Fruit fly (Drosophila melanogaster): Measurements from ENCODE around the gene Sras.

The Sras gene

dm6 chr3L:5603860-5604415 lies 40.4 kb downstream of the Sras start, which contains the start of gene TM9SF3 (continued):
- TF ChIP-seq CG5180 (GFP tag; optimal IDR thresholded peaks at IDR 0.05) (no peak), CG16779 (GFP tag; IDR thresholded peaks at IDR 0.05) (no peak), CG11085 (GFP tag; IDR thresholded peaks at IDR 0.05) (no peak), BEAF-32 (GFP tag; optimal IDR thresholded peaks at IDR 0.05) (peak; percentile 95), gem (tag; optimal IDR thresholded peaks at IDR 0.05) (no peak), exex (tag; optimal IDR thresholded peaks at IDR 0.05) (no peak), btn (GFP tag; optimal IDR thresholded peaks at IDR 0.05) (no peak), vnd (GFP tag; IDR thresholded peaks at IDR 0.05; ENCODE audit: partially characterized antibody) (peak; percentile 90), CG7357 (GFP tag; IDR thresholded peaks at IDR 0.05) (no peak), Scr (GFP tag; IDR thresholded peaks at IDR 0.05; ENCODE audit: partially characterized antibody) (peak; percentile 92), CG11504 (tag; optimal IDR thresholded peaks at IDR 0.05) (no peak), CG17829 (tag; optimal IDR thresholded peaks at IDR 0.05) (peak; percentile 21), CG8944 (GFP tag; optimal IDR thresholded peaks at IDR 0.05) (no peak), org-1 (GFP tag; optimal IDR thresholded peaks at IDR 0.05) (no peak), bsh (GFP tag; optimal IDR thresholded peaks at IDR 0.05) (peak in 1 of 2 experiments; percentile 8), zen2 (GFP tag; IDR thresholded peaks at IDR 0.05; ENCODE audit: partially characterized antibody) (peak; percentile 81), Gug (GFP tag; IDR thresholded peaks at IDR 0.05) (0 out of 4 replicates have a peak, but pooled peaks have one; percentile 9), HmgZ (tag; optimal IDR thresholded peaks at IDR 0.05) (no peak), CG17912 (GFP tag; optimal IDR thresholded peaks at IDR 0.05) (no peak), Deaf1 (tag; optimal IDR thresholded peaks at IDR 0.05) (no peak), CG12299 (tag; optimal IDR thresholded peaks at IDR 0.05) (no peak), CG10267 (tag; optimal IDR thresholded peaks at IDR 0.05) (peak; percentile 24), CG15514 (GFP tag; optimal IDR thresholded peaks at IDR 0.05) (peak; percentile 30), CG1529 (GFP tag; optimal IDR thresholded peaks at IDR 0.05) (no peak), CG11456 (GFP tag; IDR thresholded peaks at IDR 0.05) (no peak), bbx (GFP tag; IDR thresholded peaks at IDR 0.05; ENCODE audit: partially characterized antibody) (peak; percentile 84), Bgb (GFP tag; IDR thresholded peaks at IDR 0.05; ENCODE audit: partially characterized antibody) (peak; percentile 81), MBD-R2 (GFP tag; IDR thresholded peaks at IDR 0.05) (peak; percentile 69), CG1024 (GFP tag; IDR thresholded peaks at IDR 0.05) (no peak), odd (GFP tag; optimal IDR thresholded peaks at IDR 0.05) (no peak), ems (GFP tag; optimal IDR thresholded peaks at IDR 0.05) (peak; percentile 25), fru (optimal IDR thresholded peaks at IDR 0.05) (no peak), YL-1 (GFP tag; optimal IDR thresholded peaks at IDR 0.05) (peak; percentile 31), CG13287 (GFP tag; IDR thresholded peaks at IDR 0.05; ENCODE audit: partially characterized antibody) (peak; percentile 89), Bdp1 (GFP tag; optimal IDR thresholded peaks at IDR 0.05) (no peak), Nf-YA (GFP tag; IDR thresholded peaks at IDR 0.05) (no peak), Fer1 (GFP tag; optimal IDR thresholded peaks at IDR 0.05) (no peak), hkb (optimal IDR thresholded peaks at IDR 0.05) (peak; percentile 30), hkb (GFP tag; IDR thresholded peaks at IDR 0.05) (no peak), zen (tag; optimal IDR thresholded peaks at IDR 0.05) (peak; percentile 5), CG30020 (tag; optimal IDR thresholded peaks at IDR 0.05) (peak; percentile 5), CG2199 (GFP tag; IDR thresholded peaks at IDR 0.05) (no peak), CG9932 (GFP tag; IDR thresholded peaks at IDR 0.05) (peak; percentile 64), CG5953 (GFP tag; IDR thresholded peaks at IDR 0.05) (no peak), pb (GFP tag; optimal IDR thresholded peaks at IDR 0.05) (no peak), Lim3 (GFP tag; IDR thresholded peaks at IDR 0.05) (no peak), yki (optimal IDR thresholded peaks at IDR 0.05) (peak; percentile 26), CoRest (tag; optimal IDR thresholded peaks at IDR 0.05) (peak; percentile 41), jumu (GFP tag; optimal IDR thresholded peaks at IDR 0.05) (no peak), Doc3 (GFP tag; IDR thresholded peaks at IDR 0.05; ENCODE audit: partially characterized antibody) (peak; percentile 89), Dbx (GFP tag; IDR thresholded peaks at IDR 0.05) (no peak)
